Fruit fly (Drosophila melanogaster): ENCODE data around the gene CG3631.
A peak's percentile ranks its signal among the peaks of the same experiment; 100 is the strongest.

CG3631 gene

dm6 chr3R:14853767-14854191 lies 25.5 kb upstream of the CG3631 start (continued):
- TF ChIP-seq en (GFP tag; optimal IDR thresholded peaks at IDR 0.05) = no peak
- no peak for TF ChIP-seq gt (GFP tag; IDR thresholded peaks at IDR 0.05)
- TF ChIP-seq crp (GFP tag; optimal IDR thresholded peaks at IDR 0.05) = no peak
- no peak for TF ChIP-seq CG1792 (GFP tag; optimal IDR thresholded peaks at IDR 0.05)
- peak; percentile 86 for TF ChIP-seq CG5180 (GFP tag; optimal IDR thresholded peaks at IDR 0.05)
- peak; percentile 39; the same call in 1 of the 2 replicates for TF ChIP-seq ara (GFP tag; IDR thresholded peaks at IDR 0.05)
- peak; percentile 36 for TF ChIP-seq bcd (GFP tag; optimal IDR thresholded peaks at IDR 0.05)
- peak; percentile 74 for TF ChIP-seq CG34376 (GFP tag; optimal IDR thresholded peaks at IDR 0.05)
- TF ChIP-seq hbn (GFP tag; IDR thresholded peaks at IDR 0.05; ENCODE audit: partially characterized antibody) = no peak
- peak; percentile 79 for TF ChIP-seq CG10543 (GFP tag; optimal IDR thresholded peaks at IDR 0.05)
- peak; percentile 41 for TF ChIP-seq CG2678 (tag; optimal IDR thresholded peaks at IDR 0.05)
- TF ChIP-seq tup (GFP tag; optimal IDR thresholded peaks at IDR 0.05) = no peak
- TF ChIP-seq ems (GFP tag; optimal IDR thresholded peaks at IDR 0.05) = peak; percentile 5
- peak; percentile 72 for TF ChIP-seq Vsx1 (GFP tag; optimal IDR thresholded peaks at IDR 0.05)
- TF ChIP-seq HLH3B (GFP tag; IDR thresholded peaks at IDR 0.05) = no peak; the same call in 1 of the 2 replicates
- no peak for TF ChIP-seq CG17186 (GFP tag; optimal IDR thresholded peaks at IDR 0.05)
- no peak for TF ChIP-seq Sry-β (GFP tag; optimal IDR thresholded peaks at IDR 0.05)
- TF ChIP-seq CG10274 (GFP tag; optimal IDR thresholded peaks at IDR 0.05) = no peak
- TF ChIP-seq chm (GFP tag; IDR thresholded peaks at IDR 0.05) = peak; percentile 80; the same call in 1 of the 2 replicates
- TF ChIP-seq CG8290 (GFP tag; optimal IDR thresholded peaks at IDR 0.05) = no peak
- peak in 1 of 2 experiments; percentile 64 for TF ChIP-seq CG8290 (tag; optimal IDR thresholded peaks at IDR 0.05)
- TF ChIP-seq tio (GFP tag; optimal IDR thresholded peaks at IDR 0.05) = no peak
- TF ChIP-seq knrl (GFP tag; IDR thresholded peaks at IDR 0.05; ENCODE audit: partially characterized antibody) = no peak
- TF ChIP-seq h (optimal IDR thresholded peaks at IDR 0.05) = no peak
- no peak for TF ChIP-seq tin (GFP tag; optimal IDR thresholded peaks at IDR 0.05)
- TF ChIP-seq CG31388 (GFP tag; optimal IDR thresholded peaks at IDR 0.05) = no peak
- no peak for TF ChIP-seq Mrtf (GFP tag; IDR thresholded peaks at IDR 0.05)
- TF ChIP-seq lmd (GFP tag; IDR thresholded peaks at IDR 0.05) = no peak
- peak; percentile 99 for TF ChIP-seq grn (GFP tag; optimal IDR thresholded peaks at IDR 0.05)
- TF ChIP-seq dmrt11E (tag; optimal IDR thresholded peaks at IDR 0.05) = no peak
- TF ChIP-seq CG16815 (GFP tag; optimal IDR thresholded peaks at IDR 0.05) = no peak
- peak; percentile 51 for TF ChIP-seq CG13624 (GFP tag; optimal IDR thresholded peaks at IDR 0.05)
- TF ChIP-seq H2.0 (GFP tag; IDR thresholded peaks at IDR 0.05) = no peak
- TF ChIP-seq Nf-YC (tag; optimal IDR thresholded peaks at IDR 0.05) = no peak
- TF ChIP-seq ato (GFP tag; IDR thresholded peaks at IDR 0.05; ENCODE audit: partially characterized antibody) = no peak
- TF ChIP-seq CG7963 (GFP tag; IDR thresholded peaks at IDR 0.05; ENCODE audit: partially characterized antibody) = no peak
- TF ChIP-seq her (GFP tag; optimal IDR thresholded peaks at IDR 0.05) = peak; percentile 64
- TF ChIP-seq YL-1 (GFP tag; optimal IDR thresholded peaks at IDR 0.05) = peak; percentile 38
- peak; percentile 5 for TF ChIP-seq bigmax (GFP tag; optimal IDR thresholded peaks at IDR 0.05)
- no peak for TF ChIP-seq sens-2 (GFP tag; IDR thresholded peaks at IDR 0.05)
- peak; percentile 27 for TF ChIP-seq CG8924 (tag; optimal IDR thresholded peaks at IDR 0.05)
- peak; percentile 68 for TF ChIP-seq CG17385 (GFP tag; optimal IDR thresholded peaks at IDR 0.05)
- peak; percentile 35 for TF ChIP-seq yki (optimal IDR thresholded peaks at IDR 0.05)
- TF ChIP-seq ken (GFP tag; IDR thresholded peaks at IDR 0.05) = 0 out of 3 replicates have a peak, but pooled peaks have one; percentile 16
- peak; percentile 31 for TF ChIP-seq CG10267 (tag; optimal IDR thresholded peaks at IDR 0.05)
- no peak for TF ChIP-seq crc (GFP tag; optimal IDR thresholded peaks at IDR 0.05)
- no peak for TF ChIP-seq bbx (GFP tag; IDR thresholded peaks at IDR 0.05; ENCODE audit: partially characterized antibody)
- peak; percentile 59 for TF ChIP-seq Side (GFP tag; optimal IDR thresholded peaks at IDR 0.05)
- no peak for TF ChIP-seq CG8765 (GFP tag; IDR thresholded peaks at IDR 0.05)
- peak; percentile 54 for TF ChIP-seq CG9932 (GFP tag; IDR thresholded peaks at IDR 0.05)
- peak in 1 of 3 experiments; percentile 63 for TF ChIP-seq Stat92E (GFP tag; optimal IDR thresholded peaks at IDR 0.05)
